Worm (Caenorhabditis elegans) whole organism, late embryonic: ENCODE measurements around the gene egl-36.
A peak's percentile ranks its signal among the peaks of the same experiment; 100 is the strongest.

ENCODE experiments used
- C08G9.2 ChIP-seq: sonication (generic microtip); optimal IDR thresholded peaks from 2 replicates; lab custom pipeline; 2016; ENCODE audit warnings: mild to moderate bottlenecking, missing genetic modification characterization, moderate library complexity, missing compliant biosample characterization
- F13H6.1 ChIP-seq: sonication (generic microtip); optimal IDR thresholded peaks from 2 replicates; lab custom pipeline; 2016; ENCODE audit warnings: missing genetic modification characterization, missing compliant biosample characterization
- K09A11.1 ChIP-seq: sonication (generic microtip); optimal IDR thresholded peaks from 2 replicates; lab custom pipeline; 2017; ENCODE audit warnings: antibody characterized with exemption, mild to moderate bottlenecking, missing genetic modification characterization, missing compliant biosample characterization; ENCODE audit not compliant: insufficient read depth
- T23F11.4 ChIP-seq: fragments of 200-800 bp; sonication (Bioruptor generic); optimal IDR thresholded peaks from 2 replicates; lab custom pipeline; 2018; ENCODE audit warnings: mild to moderate bottlenecking, missing genetic modification characterization, missing compliant biosample characterization
- Y22D7AL.16 ChIP-seq: sonication (generic microtip); optimal IDR thresholded peaks from 2 replicates; lab custom pipeline; 2016; ENCODE audit warnings: missing genetic modification characterization, missing compliant biosample characterization
- ama-1 ChIP-seq: fragments of 150-350 bp; optimal IDR thresholded peaks from 2 replicates; lab custom pipeline; 2014
- ceh-14 ChIP-seq: sonication (generic microtip); optimal IDR thresholded peaks from 2 replicates; lab custom pipeline; 2016; ENCODE audit warnings: missing genotype, missing genetic modification characterization, missing compliant biosample characterization
- ceh-19 ChIP-seq: fragments of 200-800 bp; sonication (Bioruptor generic); optimal IDR thresholded peaks from 2 replicates; lab custom pipeline; 2018; ENCODE audit warnings: mild to moderate bottlenecking, missing genetic modification characterization, missing compliant biosample characterization
- ceh-2 ChIP-seq: sonication (generic microtip); optimal IDR thresholded peaks from 2 replicates; lab custom pipeline; 2016; ENCODE audit warnings: missing genotype, missing genetic modification characterization, missing compliant biosample characterization
- ceh-22 ChIP-seq: sonication (generic microtip); optimal IDR thresholded peaks from 2 replicates; lab custom pipeline; 2017; ENCODE audit warnings: missing biosample characterization, missing genetic modification characterization
- ceh-24 ChIP-seq: sonication (generic microtip); optimal IDR thresholded peaks from 2 replicates; lab custom pipeline; 2016; ENCODE audit warnings: mild to moderate bottlenecking, missing genetic modification characterization, missing compliant biosample characterization
- ceh-31 ChIP-seq: sonication (generic microtip); optimal IDR thresholded peaks from 2 replicates; lab custom pipeline; 2016; ENCODE audit warnings: missing genetic modification characterization, missing compliant biosample characterization
- ceh-45 ChIP-seq: fragments of 200-800 bp; sonication (Bioruptor generic); IDR thresholded peaks from 2 replicates; pipeline ENCODE4 v1.3.6; 2022; ENCODE audit warnings: missing genetic modification reagents, missing genetic modification characterization, missing compliant biosample characterization
- ceh-9 ChIP-seq: sonication (generic microtip); optimal IDR thresholded peaks from 2 replicates; lab custom pipeline; 2016; ENCODE audit warnings: mild to moderate bottlenecking, missing genetic modification characterization, inconsistent platforms, missing compliant biosample characterization
- che-1 ChIP-seq: sonication (generic microtip); optimal IDR thresholded peaks from 2 replicates; lab custom pipeline; 2016; ENCODE audit warnings: mild to moderate bottlenecking, missing genetic modification characterization, missing compliant biosample characterization
- elt-4 ChIP-seq: sonication (generic microtip); optimal IDR thresholded peaks from 2 replicates; lab custom pipeline; 2016; ENCODE audit warnings: missing genetic modification characterization, missing compliant biosample characterization
- ets-4 ChIP-seq: sonication (generic microtip); optimal IDR thresholded peaks from 2 replicates; lab custom pipeline; 2016; ENCODE audit warnings: missing genetic modification characterization, missing compliant biosample characterization
- eyg-1 ChIP-seq: sonication (generic microtip); optimal IDR thresholded peaks from 2 replicates; lab custom pipeline; 2016; ENCODE audit warnings: missing genotype, missing genetic modification characterization, missing compliant biosample characterization
- fax-1 ChIP-seq: sonication (generic microtip); optimal IDR thresholded peaks from 2 replicates; lab custom pipeline; 2016; ENCODE audit warnings: missing genotype, missing genetic modification characterization, missing compliant biosample characterization
- fkh-10 ChIP-seq: fragments of 150-350 bp; optimal IDR thresholded peaks from 2 replicates; lab custom pipeline; 2014; ENCODE audit warnings: missing biosample characterization, missing genetic modification reagents, missing genetic modification characterization
- fkh-6 ChIP-seq: sonication (generic microtip); optimal IDR thresholded peaks from 2 replicates; lab custom pipeline; 2016; ENCODE audit warnings: missing genetic modification characterization, missing compliant biosample characterization
- gmeb-2 ChIP-seq: sonication (generic microtip); optimal IDR thresholded peaks from 2 replicates; lab custom pipeline; 2016; ENCODE audit warnings: missing genetic modification characterization, inconsistent platforms, missing compliant biosample characterization
- hlh-6 ChIP-seq: sonication (generic microtip); optimal IDR thresholded peaks from 2 replicates; lab custom pipeline; 2016; ENCODE audit warnings: missing genotype, missing genetic modification characterization, missing compliant biosample characterization
- hlh-8 ChIP-seq: sonication (generic microtip); optimal IDR thresholded peaks from 2 replicates; lab custom pipeline; 2016; ENCODE audit warnings: missing genotype, missing genetic modification characterization, missing compliant biosample characterization
- lin-11 ChIP-seq: fragments of 200-800 bp; sonication (Bioruptor generic); optimal IDR thresholded peaks from 2 replicates; lab custom pipeline; 2018; ENCODE audit warnings: mild to moderate bottlenecking, missing genetic modification characterization, missing compliant biosample characterization
- nfya-1 ChIP-seq: sonication (generic microtip); optimal IDR thresholded peaks from 2 replicates; lab custom pipeline; 2017; ENCODE audit warnings: missing genetic modification characterization, mild to moderate bottlenecking, missing compliant biosample characterization, antibody characterized with exemption, moderate library complexity
- nhr-11 ChIP-seq: fragments of 150-350 bp; optimal IDR thresholded peaks from 2 replicates; lab custom pipeline; 2014; ENCODE audit warnings: missing biosample characterization, missing genetic modification characterization
- nhr-232 ChIP-seq: sonication (generic microtip); optimal IDR thresholded peaks from 2 replicates; lab custom pipeline; 2016; ENCODE audit warnings: missing genetic modification characterization, missing compliant biosample characterization
- npax-4 ChIP-seq: sonication (generic microtip); optimal IDR thresholded peaks from 2 replicates; lab custom pipeline; 2016; ENCODE audit warnings: missing genetic modification characterization, missing compliant biosample characterization
- pax-1 ChIP-seq: fragments of 150-350 bp; optimal IDR thresholded peaks from 2 replicates; lab custom pipeline; 2014; ENCODE audit warnings: missing biosample characterization, missing genetic modification characterization
- pha-2 ChIP-seq: sonication (generic microtip); optimal IDR thresholded peaks from 2 replicates; lab custom pipeline; 2017; ENCODE audit warnings: mild to moderate bottlenecking, missing genetic modification characterization, missing compliant biosample characterization
- pqm-1 ChIP-seq: sonication (generic microtip); optimal IDR thresholded peaks from 2 replicates; lab custom pipeline; 2016; ENCODE audit warnings: missing genetic modification characterization, missing compliant biosample characterization
- rnt-1 ChIP-seq: sonication (generic microtip); optimal IDR thresholded peaks from 2 replicates; lab custom pipeline; 2016; ENCODE audit warnings: missing genetic modification characterization, missing compliant biosample characterization
- sox-2 ChIP-seq: fragments of 200-800 bp; sonication (Bioruptor generic); IDR thresholded peaks from 2 replicates; pipeline ENCODE4 v1.3.6; 2022; ENCODE audit warnings: missing genetic modification reagents, missing genetic modification characterization, missing compliant biosample characterization
- tbx-7 ChIP-seq: sonication (generic microtip); optimal IDR thresholded peaks from 2 replicates; lab custom pipeline; 2016; ENCODE audit warnings: missing genotype, missing genetic modification characterization, missing compliant biosample characterization
- ttx-3 ChIP-seq: sonication (generic microtip); optimal IDR thresholded peaks from 2 replicates; lab custom pipeline; 2016; ENCODE audit warnings: missing genetic modification reagents, missing genetic modification characterization, missing compliant biosample characterization
- unc-3 ChIP-seq, 2 experiments: fragments of 200-800 bp in 1 of 2; sonication (Bioruptor generic) in 1 of 2; sonication (generic microtip) in 1 of 2; conservative IDR thresholded peaks in 1 of 2; optimal IDR thresholded peaks in 1 of 2; 2 replicates each; pipeline versions ENCODE4 v1.3.6 to Lab custom; 2016 to 2022; ENCODE audit warnings: missing compliant biosample characterization in 2 of 2, missing genetic modification characterization in 2 of 2, missing genetic modification reagents in 1 of 2

The egl-36 gene

ce11 chrX:10766123-10766622 lies 32.0 kb downstream of the egl-36 start (continued):
- TF ChIP-seq ceh-45 (GFP tag; lab: Robert Waterston, UW) (0 out of 2 replicates have a peak, but pooled peaks have one; percentile 6), pqm-1 (tag; lab: Kevin White, UChicago) (peak; percentile 40), C08G9.2 (tag; lab: Kevin White, UChicago) (peak; percentile 79), nhr-232 (no peak), ceh-14 (tag; lab: Kevin White, UChicago) (peak; percentile 81), fax-1 (tag; lab: Kevin White, UChicago) (peak; percentile 55), pax-1 (tag; lab: Kevin White, UChicago) (peak; percentile 71), ama-1 (lab: Kevin White, UChicago) (no peak), Y22D7AL.16 (tag; lab: Kevin White, UChicago) (no peak), nhr-11 (tag; lab: Kevin White, UChicago) (no peak), hlh-6 (tag; lab: Kevin White, UChicago) (peak; percentile 26), ceh-2 (peak; percentile 82), fkh-10 (GFP tag; lab: Kevin White, UChicago) (no peak), ceh-24 (no peak), ceh-22 (peak; percentile 76), ets-4 (tag; lab: Kevin White, UChicago) (peak; percentile 58), hlh-8 (tag; lab: Kevin White, UChicago) (peak; percentile 79)

- TF ChIP-seq pha-2 (tag; lab: Kevin White, UChicago) (no peak), ttx-3 (tag; lab: Kevin White, UChicago) (no peak), gmeb-2 (tag; lab: Kevin White, UChicago) (no peak), elt-4 (tag; lab: Kevin White, UChicago) (no peak), eyg-1 (tag; lab: Kevin White, UChicago) (no peak), pqm-1 (tag; lab: Kevin White, UChicago) (no peak), nfya-1 (tag; lab: Kevin White, UChicago) (no peak), che-1 (tag; lab: Kevin White, UChicago) (no peak), T23F11.4 (no peak)
Observed at ce11 chrX:10766966-10767644, 33.0 kb downstream of the egl-36 start.

- TF ChIP-seq F13H6.1 (tag; lab: Kevin White, UChicago) (no peak), nhr-232 (no peak), sox-2 (GFP tag; lab: Robert Waterston, UW) (no peak), che-1 (tag; lab: Kevin White, UChicago) (no peak), K09A11.1 (tag; lab: Kevin White, UChicago) (no peak), tbx-7 (tag; lab: Kevin White, UChicago) (no peak), ceh-9 (tag; lab: Kevin White, UChicago) (no peak), ama-1 (lab: Kevin White, UChicago) (no peak), hlh-8 (tag; lab: Kevin White, UChicago) (no peak), rnt-1 (tag; lab: Kevin White, UChicago) (no peak), eyg-1 (tag; lab: Kevin White, UChicago) (no peak), fkh-6 (tag; lab: Kevin White, UChicago) (no peak), pqm-1 (tag; lab: Kevin White, UChicago) (no peak), ceh-22 (no peak), hlh-6 (tag; lab: Kevin White, UChicago) (no peak)
Observed at ce11 chrX:10767669-10768068, 33.5 kb downstream of the egl-36 start.

ce11 chrX:10768289-10769153 lies 34.4 kb downstream of the egl-36 start:
- no peak for TF ChIP-seq ceh-19
- no peak for TF ChIP-seq npax-4 (tag; lab: Kevin White, UChicago)
- TF ChIP-seq unc-3 (GFP tag; conservative IDR thresholded peaks at IDR 0.05; lab: Robert Waterston, UW): no peak
- no peak for TF ChIP-seq unc-3 (tag; optimal IDR thresholded peaks at IDR 0.05; lab: Kevin White, UChicago)
- TF ChIP-seq fkh-6 (tag; lab: Kevin White, UChicago): no peak
- TF ChIP-seq fax-1 (tag; lab: Kevin White, UChicago): no peak
- no peak for TF ChIP-seq ceh-22
- TF ChIP-seq ceh-31 (tag; lab: Kevin White, UChicago): no peak
- TF ChIP-seq lin-11: no peak
